Fruit fly (Drosophila melanogaster): Measurements from ENCODE around the gene Mp.

Mp gene

dm6 chr3L:6955254-6956229 is 43.1 kb upstream of the Mp start, which contains the start of the genes CG10077 and CG9948 (continued):
- TF ChIP-seq CG12744 (GFP tag; optimal IDR thresholded peaks at IDR 0.05) (no peak), CG16813 (GFP tag; IDR thresholded peaks at IDR 0.05; ENCODE audit: partially characterized antibody) (peak; percentile 82), CG7928 (GFP tag; optimal IDR thresholded peaks at IDR 0.05) (peak; percentile 37), CG9437 (GFP tag; optimal IDR thresholded peaks at IDR 0.05) (peak; percentile 75), CG30403 (GFP tag; optimal IDR thresholded peaks at IDR 0.05) (peak; percentile 87), cas (GFP tag; IDR thresholded peaks at IDR 0.05) (no peak), Atf6 (GFP tag; IDR thresholded peaks at IDR 0.05) (peak; percentile 93), CG5180 (GFP tag; optimal IDR thresholded peaks at IDR 0.05) (peak; percentile 65), pzg (GFP tag; optimal IDR thresholded peaks at IDR 0.05) (peak; percentile 49), CG4854 (GFP tag; optimal IDR thresholded peaks at IDR 0.05) (peak; percentile 69), CG32767 (GFP tag; IDR thresholded peaks at IDR 0.05) (peak; percentile 86), sim (GFP tag; IDR thresholded peaks at IDR 0.05) (peak; percentile 75; the same call in 1 of the 2 replicates), nerfin-1 (tag; optimal IDR thresholded peaks at IDR 0.05) (peak; percentile 85), MTF-1 (GFP tag; optimal IDR thresholded peaks at IDR 0.05; ENCODE audit: borderline replicate concordance) (peak; percentile 78), HHEX (GFP tag; optimal IDR thresholded peaks at IDR 0.05) (peak; percentile 87), NFAT (GFP tag; IDR thresholded peaks at IDR 0.05) (peak; percentile 82), ro (GFP tag; IDR thresholded peaks at IDR 0.05) (peak; percentile 53; the same call in 1 of the 2 replicates), dysf (GFP tag; IDR thresholded peaks at IDR 0.05) (peak; percentile 93), prd (optimal IDR thresholded peaks at IDR 0.05) (no peak), prd (GFP tag; IDR thresholded peaks at IDR 0.05) (peak; percentile 96), CG6175 (GFP tag; IDR thresholded peaks at IDR 0.05) (peak; percentile 52; the same call in 1 of the 3 replicates), jumu (GFP tag; optimal IDR thresholded peaks at IDR 0.05) (peak; percentile 38), schlank (tag; optimal IDR thresholded peaks at IDR 0.05) (peak; percentile 56), CG9876 (GFP tag; optimal IDR thresholded peaks at IDR 0.05) (no peak), ems (GFP tag; optimal IDR thresholded peaks at IDR 0.05) (peak; percentile 67), tll (GFP tag; optimal IDR thresholded peaks at IDR 0.05) (no peak), CG13894 (tag; optimal IDR thresholded peaks at IDR 0.05) (peak; percentile 90), CG15011 (GFP tag; optimal IDR thresholded peaks at IDR 0.05) (peak; percentile 72), Scr (GFP tag; IDR thresholded peaks at IDR 0.05; ENCODE audit: partially characterized antibody) (peak; percentile 86), CG10431 (GFP tag; optimal IDR thresholded peaks at IDR 0.05) (peak; percentile 69), sens (GFP tag) (peak; percentile 96), pho (GFP tag; optimal IDR thresholded peaks at IDR 0.05) (peak; percentile 73), shn (GFP tag; optimal IDR thresholded peaks at IDR 0.05) (peak; percentile 40), nom (GFP tag; optimal IDR thresholded peaks at IDR 0.05) (peak; percentile 83), sc (optimal IDR thresholded peaks at IDR 0.05) (no peak), sc (GFP tag; optimal IDR thresholded peaks at IDR 0.05) (peak; percentile 74), vvl (GFP tag; IDR thresholded peaks at IDR 0.05) (peak; percentile 96), mam (GFP tag; optimal IDR thresholded peaks at IDR 0.05) (peak; percentile 68), CG18619 (GFP tag; optimal IDR thresholded peaks at IDR 0.05) (peak; percentile 85), br (optimal IDR thresholded peaks at IDR 0.05) (no peak), CG6689 (GFP tag; IDR thresholded peaks at IDR 0.05) (peak; percentile 90), tna (GFP tag; IDR thresholded peaks at IDR 0.05; ENCODE audit: partially characterized antibody) (peak; percentile 76), kni (GFP tag; optimal IDR thresholded peaks at IDR 0.05) (peak; percentile 64), CG4424 (GFP tag; optimal IDR thresholded peaks at IDR 0.05) (peak; percentile 89), CG31388 (GFP tag; optimal IDR thresholded peaks at IDR 0.05) (peak; percentile 63), odd (GFP tag; optimal IDR thresholded peaks at IDR 0.05) (peak; percentile 77), CG13624 (GFP tag; optimal IDR thresholded peaks at IDR 0.05) (peak; percentile 47), YL-1 (GFP tag; optimal IDR thresholded peaks at IDR 0.05) (peak; percentile 87), nau (GFP tag; optimal IDR thresholded peaks at IDR 0.05) (peak; percentile 76)
